Fruit fly (Drosophila melanogaster): ENCODE data around the gene CAH9.

CAH9 gene

DNA sequence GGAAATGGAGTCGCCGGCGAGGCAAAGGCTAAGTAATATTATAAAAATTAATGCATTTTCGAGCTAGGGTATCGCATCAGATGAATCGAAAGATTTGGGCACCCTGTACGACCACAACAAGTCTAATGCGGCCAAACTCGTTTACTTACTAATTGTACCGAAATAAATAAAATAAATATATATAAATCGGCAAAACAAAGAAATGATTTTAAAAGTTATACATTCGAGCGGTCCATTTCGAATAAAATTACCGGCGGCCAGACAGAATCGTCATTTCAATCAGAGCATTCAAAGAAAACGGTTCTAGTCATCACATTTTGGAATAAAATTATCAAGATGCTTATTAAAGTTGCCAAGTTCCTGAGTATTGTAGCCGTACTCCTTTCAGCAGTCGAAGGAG, 13.1 kb downstream of the CAH9 start, which contains the start of gene CG14258:
Gene CG14258, plus strand, starts transcription at position 301 of the 400 bp plus-strand sequence.
- no peak for TF ChIP-seq esn (GFP tag; optimal IDR thresholded peaks at IDR 0.05)
- TF ChIP-seq CG6854 (GFP tag; optimal IDR thresholded peaks at IDR 0.05): no peak
- TF ChIP-seq salr (GFP tag; optimal IDR thresholded peaks at IDR 0.05): no peak
- no peak for TF ChIP-seq CG34406 (GFP tag; optimal IDR thresholded peaks at IDR 0.05)
- TF ChIP-seq Sox14 (GFP tag; optimal IDR thresholded peaks at IDR 0.05): no peak
- TF ChIP-seq CG3032 (tag; optimal IDR thresholded peaks at IDR 0.05): no peak
- TF ChIP-seq Met (GFP tag; optimal IDR thresholded peaks at IDR 0.05): no peak
- no peak for TF ChIP-seq Gug (GFP tag; IDR thresholded peaks at IDR 0.05)
- TF ChIP-seq CG8632 (GFP tag; optimal IDR thresholded peaks at IDR 0.05): no peak

- TF ChIP-seq pdm3 (GFP tag; optimal IDR thresholded peaks at IDR 0.05) (peak; percentile 25), esn (GFP tag; optimal IDR thresholded peaks at IDR 0.05) (no peak), fd85E (GFP tag; optimal IDR thresholded peaks at IDR 0.05) (no peak), lz (GFP tag; optimal IDR thresholded peaks at IDR 0.05) (peak; percentile 1), Sox14 (GFP tag; optimal IDR thresholded peaks at IDR 0.05) (peak; percentile 27), salr (GFP tag; optimal IDR thresholded peaks at IDR 0.05) (no peak), CG3919 (GFP tag; optimal IDR thresholded peaks at IDR 0.05) (peak; percentile 52), Sox15 (GFP tag; optimal IDR thresholded peaks at IDR 0.05) (no peak), CG16779 (tag; optimal IDR thresholded peaks at IDR 0.05) (no peak), vri (GFP tag; optimal IDR thresholded peaks at IDR 0.05) (peak; percentile 27), Hr4 (GFP tag; optimal IDR thresholded peaks at IDR 0.05) (peak; percentile 36), Hr38 (GFP tag; optimal IDR thresholded peaks at IDR 0.05) (no peak), Blimp-1 (GFP tag; optimal IDR thresholded peaks at IDR 0.05) (no peak), CG11762 (GFP tag; optimal IDR thresholded peaks at IDR 0.05; ENCODE audit: insufficient read depth) (no peak), Ets96B (tag; optimal IDR thresholded peaks at IDR 0.05) (peak; percentile 30), ss (GFP tag; optimal IDR thresholded peaks at IDR 0.05) (peak; percentile 24 to 27), cyc (GFP tag; optimal IDR thresholded peaks at IDR 0.05) (peak; percentile 16), acj6 (GFP tag; optimal IDR thresholded peaks at IDR 0.05) (peak; percentile 39), achi (GFP tag; optimal IDR thresholded peaks at IDR 0.05) (peak; percentile 36), CG10669 (GFP tag; optimal IDR thresholded peaks at IDR 0.05) (peak; percentile 35), CG3032 (tag; optimal IDR thresholded peaks at IDR 0.05) (peak; percentile 31), CG7368 (GFP tag; optimal IDR thresholded peaks at IDR 0.05) (no peak), Eip75B (GFP tag; optimal IDR thresholded peaks at IDR 0.05) (peak; percentile 24), CG6276 (GFP tag; optimal IDR thresholded peaks at IDR 0.05) (no peak), svp (GFP tag) (peak; percentile 68), CG31627 (GFP tag; optimal IDR thresholded peaks at IDR 0.05) (peak; percentile 18), Hr39 (GFP tag; optimal IDR thresholded peaks at IDR 0.05) (peak; percentile 17), fkh (GFP tag; optimal IDR thresholded peaks at IDR 0.05) (no peak), Ets21C (GFP tag; optimal IDR thresholded peaks at IDR 0.05) (peak; percentile 5), CG9139 (GFP tag; optimal IDR thresholded peaks at IDR 0.05) (no peak), CG6854 (GFP tag; optimal IDR thresholded peaks at IDR 0.05) (no peak), Eip93F (GFP tag; optimal IDR thresholded peaks at IDR 0.05) (no peak), CG8632 (GFP tag; optimal IDR thresholded peaks at IDR 0.05) (no peak), CG34406 (GFP tag; optimal IDR thresholded peaks at IDR 0.05) (no peak), Eip78C (GFP tag) (peak; percentile 62), CG10631 (GFP tag; optimal IDR thresholded peaks at IDR 0.05) (peak; percentile 32), CG6792 (GFP tag; optimal IDR thresholded peaks at IDR 0.05) (peak; percentile 33), dsx (GFP tag; optimal IDR thresholded peaks at IDR 0.05; ENCODE audit: poor library complexity, severe bottlenecking) (peak; percentile 20), CG11902 (GFP tag; optimal IDR thresholded peaks at IDR 0.05) (peak; percentile 12), fd59A (GFP tag; optimal IDR thresholded peaks at IDR 0.05) (peak; percentile 3), CG15336 (GFP tag; IDR thresholded peaks at IDR 0.05) (peak; percentile 22; the same call in 1 of the 2 replicates), CG8319 (GFP tag; optimal IDR thresholded peaks at IDR 0.05) (no peak), OdsH (GFP tag; optimal IDR thresholded peaks at IDR 0.05) (peak; percentile 43), CG1621 (tag; optimal IDR thresholded peaks at IDR 0.05) (peak; percentile 22), topi (GFP tag; optimal IDR thresholded peaks at IDR 0.05) (peak; percentile 30), net (GFP tag; optimal IDR thresholded peaks at IDR 0.05) (peak; percentile 5), spab (GFP tag; optimal IDR thresholded peaks at IDR 0.05) (peak; percentile 4), Met (GFP tag; optimal IDR thresholded peaks at IDR 0.05) (peak; percentile 31)
Observed at dm6 chr3R:27092263-27092662, 13.7 kb downstream of the CAH9 start.
